Fruit fly (Drosophila melanogaster): ENCODE measurements around the gene Gr22f.

dm6 chr2L:1727162-1727825 lies 29.0 kb downstream of the Gr22f start:
- TF ChIP-seq pad (GFP tag; optimal IDR thresholded peaks at IDR 0.05) (peak; percentile 94), CG11617 (GFP tag; optimal IDR thresholded peaks at IDR 0.05) (no peak), CG33017 (tag; optimal IDR thresholded peaks at IDR 0.05) (no peak), cnc (optimal IDR thresholded peaks at IDR 0.05) (no peak), CG7045 (GFP tag; optimal IDR thresholded peaks at IDR 0.05) (no peak), tj (GFP tag; optimal IDR thresholded peaks at IDR 0.05) (no peak), kay (GFP tag; ENCODE audit: borderline replicate concordance) (no peak), CG1620 (GFP tag; optimal IDR thresholded peaks at IDR 0.05) (no peak), CG5204 (GFP tag; optimal IDR thresholded peaks at IDR 0.05) (no peak), Mnt (GFP tag; optimal IDR thresholded peaks at IDR 0.05) (no peak)

Data from whole organism, adult.